Fruit fly (Drosophila melanogaster) whole organism, pupa: Measurements from ENCODE around the gene CG8128.

Experiments
- CG10348 ChIP-seq: fragments of 200-800 bp; sonication (Bioruptor generic); IDR thresholded peaks from 2 replicates; pipeline ENCODE4 v1.3.6; 2022; ENCODE audit warnings: missing biosample characterization, missing genetic modification characterization
- CG9948 ChIP-seq: fragments of 200-800 bp; sonication (Bioruptor generic); optimal IDR thresholded peaks from 2 replicates; lab custom pipeline; 2018; ENCODE audit warnings: missing biosample characterization, mild to moderate bottlenecking, missing genetic modification characterization, moderate library complexity

- no peak for TF ChIP-seq CG10348 (GFP tag; lab: Robert Waterston, UW)
- TF ChIP-seq CG9948 (tag; lab: Kevin White, UChicago): no peak
These were observed 49.1 kb upstream of the CG8128 start for dm6 chrX:15648180-15648579.
